Fruit fly (Drosophila melanogaster) whole organism, embryonic: ENCODE data around the gene CG15537.

Experiments used
- CG10267 ChIP-seq: fragments of 200-800 bp; sonication (Bioruptor generic); optimal IDR thresholded peaks from 2 replicates; lab custom pipeline; 2018; ENCODE audit warnings: missing biosample characterization, mild to moderate bottlenecking, missing genetic modification characterization, moderate library complexity
- CG10321 ChIP-seq: fragments of 200-800 bp; sonication (Bioruptor generic); IDR thresholded peaks from 2 replicates; pipeline ENCODE4 v1.3.6; 2022; ENCODE audit warnings: missing biosample characterization, missing genetic modification characterization
- CG16813 ChIP-seq: fragments of 200-800 bp; sonication (Bioruptor generic); IDR thresholded peaks from 3 replicates; pipeline ENCODE4 v1.3.6; 2022; ENCODE audit warnings: missing biosample characterization, missing genetic modification characterization; ENCODE audit not compliant: partially characterized antibody
- CG17361 ChIP-seq: fragments of 200-800 bp; sonication (Bioruptor generic); IDR thresholded peaks from 3 replicates; pipeline ENCODE4 v1.3.6; 2022; ENCODE audit warnings: missing biosample characterization, missing genetic modification characterization
- CG31441 ChIP-seq: fragments of 200-800 bp; sonication (Bioruptor generic); IDR thresholded peaks from 2 replicates; pipeline ENCODE4 v1.3.6; 2022; ENCODE audit warnings: missing biosample characterization, missing genetic modification characterization
- CG33557 ChIP-seq: fragments of 200-800 bp; sonication (Bioruptor generic); optimal IDR thresholded peaks from 2 replicates; lab custom pipeline; 2019; ENCODE audit warnings: missing biosample characterization, mild to moderate bottlenecking, missing genetic modification characterization, moderate library complexity
- Lpt ChIP-seq: fragments of >200 bp; optimal IDR thresholded peaks from 2 replicates; lab custom pipeline; 2018; ENCODE audit warnings: missing biosample characterization, missing genetic modification characterization
- Side ChIP-seq: fragments of 200-800 bp; sonication (Bioruptor generic); optimal IDR thresholded peaks from 2 replicates; lab custom pipeline; 2016; ENCODE audit warnings: missing biosample characterization, missing genetic modification characterization
- ac ChIP-seq: fragments of 200-800 bp; sonication (Bioruptor generic); optimal IDR thresholded peaks from 3 replicates; lab custom pipeline; 2017; ENCODE audit warnings: missing biosample characterization, mild to moderate bottlenecking, missing genetic modification characterization
- emc ChIP-seq: fragments of 200-800 bp; sonication (Bioruptor generic); optimal IDR thresholded peaks from 2 replicates; lab custom pipeline; 2016; ENCODE audit warnings: missing biosample characterization, missing genetic modification characterization
- tin ChIP-seq: fragments of 200-800 bp; sonication (Bioruptor generic); optimal IDR thresholded peaks from 3 replicates; lab custom pipeline; 2016; ENCODE audit warnings: missing biosample characterization, missing genetic modification characterization

dm6 chr3R:30472331-30472730, 28.9 kb upstream of the CG15537 start:
- TF ChIP-seq Lpt (no peak), CG33557 (GFP tag; lab: Kevin White, UChicago) (no peak), CG17361 (GFP tag; lab: Robert Waterston, UW) (no peak), tin (GFP tag; lab: Kevin White, UChicago) (no peak), CG31441 (GFP tag; lab: Robert Waterston, UW) (no peak), emc (GFP tag; lab: Kevin White, UChicago) (no peak), Side (no peak), ac (GFP tag; lab: Kevin White, UChicago) (no peak), CG10321 (GFP tag; lab: Robert Waterston, UW) (no peak), CG10267 (tag; lab: Kevin White, UChicago) (no peak), CG16813 (GFP tag; lab: Robert Waterston, UW) (no peak)
